Fruit fly (Drosophila melanogaster) whole organism: ENCODE measurements around the gene RpL7.

Experiments
- CG8478 ChIP-seq: fragments of >200 bp; optimal IDR thresholded peaks from 2 replicates; lab custom pipeline; 2018; ENCODE audit warnings: inconsistent platforms
- Dll ChIP-seq: fragments of >200 bp; optimal IDR thresholded peaks from 2 replicates; lab custom pipeline; 2017
- pan ChIP-seq: fragments of >200 bp; optimal IDR thresholded peaks from 2 replicates; lab custom pipeline; 2017
- psq ChIP-seq: fragments of >200 bp; optimal IDR thresholded peaks from 2 replicates; lab custom pipeline; 2017
- usp ChIP-seq: fragments of >200 bp; optimal IDR thresholded peaks from 2 replicates; lab custom pipeline; 2017; ENCODE audit warnings: missing biosample characterization, missing genetic modification characterization, mixed read lengths

dm6 chr2L:10249655-10250202, 48.9 kb downstream of the RpL7 start:
- TF ChIP-seq CG8478 (no peak), psq (lab: Kevin White, UChicago) (no peak), pan (no peak), Dll (no peak), usp (no peak)
